Worm (Caenorhabditis elegans) whole organism, mixed stage, embryonic: ENCODE results near the gene cul-2.

Experiments used
- blmp-1 ChIP-seq: fragments of 150-350 bp; optimal IDR thresholded peaks from 2 replicates; lab custom pipeline; 2014; ENCODE audit warnings: missing biosample characterization, missing genetic modification characterization
- cnd-1 ChIP-seq: fragments of 200-800 bp; sonication (Bioruptor generic); optimal IDR thresholded peaks from 2 replicates; lab custom pipeline; 2018; ENCODE audit warnings: mild to moderate bottlenecking, missing genetic modification characterization, missing compliant biosample characterization
- elt-1 ChIP-seq: sonication (generic microtip); optimal IDR thresholded peaks from 2 replicates; lab custom pipeline; 2017; ENCODE audit warnings: missing genetic modification characterization, mild to moderate bottlenecking, missing compliant biosample characterization, antibody characterized with exemption, moderate library complexity, borderline replicate concordance; ENCODE audit not compliant: insufficient read depth
- lin-32 ChIP-seq: fragments of 200-800 bp; sonication (Bioruptor generic); optimal IDR thresholded peaks from 2 replicates; lab custom pipeline; 2018; ENCODE audit warnings: mild to moderate bottlenecking, missing genetic modification characterization, missing compliant biosample characterization
- lsy-2 ChIP-seq: fragments of 150-350 bp; optimal IDR thresholded peaks from 2 replicates; lab custom pipeline; 2014; ENCODE audit warnings: missing biosample characterization, missing genetic modification characterization
- mab-5 ChIP-seq: fragments of 150-350 bp; optimal IDR thresholded peaks from 2 replicates; lab custom pipeline; 2014; ENCODE audit warnings: missing biosample characterization, missing genetic modification characterization
- nhr-28 ChIP-seq: fragments of 150-350 bp; optimal IDR thresholded peaks from 2 replicates; lab custom pipeline; 2014; ENCODE audit warnings: missing biosample characterization, missing genetic modification characterization
- pha-4 ChIP-seq: fragments of 150-350 bp; optimal IDR thresholded peaks from 2 replicates; lab custom pipeline; 2018; ENCODE audit warnings: missing biosample characterization, missing genetic modification reagents, missing genetic modification characterization
- snpc-4 ChIP-seq: fragments of 150-350 bp; optimal IDR thresholded peaks from 2 replicates; lab custom pipeline; 2014; ENCODE audit warnings: missing biosample characterization, missing genetic modification characterization
- tbx-8 ChIP-seq: fragments of 200-800 bp; sonication (Bioruptor generic); optimal IDR thresholded peaks from 2 replicates; lab custom pipeline; 2018; ENCODE audit warnings: mild to moderate bottlenecking, missing genetic modification characterization, moderate library complexity, missing compliant biosample characterization
- unc-39 ChIP-seq: fragments of 150-350 bp; optimal IDR thresholded peaks from 2 replicates; lab custom pipeline; 2014; ENCODE audit warnings: missing biosample characterization, missing genetic modification characterization
- ztf-11 ChIP-seq: fragments of 150-350 bp; optimal IDR thresholded peaks from 2 replicates; lab custom pipeline; 2014; ENCODE audit warnings: missing biosample characterization, missing genetic modification characterization

- TF ChIP-seq blmp-1 (tag; lab: Kevin White, UChicago), result no peak
- no peak for TF ChIP-seq mab-5 (tag; lab: Kevin White, UChicago)
- TF ChIP-seq lsy-2, result no peak
- no peak for TF ChIP-seq elt-1
- TF ChIP-seq snpc-4 (tag; lab: Kevin White, UChicago), result no peak
- no peak for TF ChIP-seq cnd-1 (tag; lab: Kevin White, UChicago)
- TF ChIP-seq lin-32, result no peak
- TF ChIP-seq ztf-11 (tag; lab: Kevin White, UChicago), result no peak
- TF ChIP-seq pha-4 (tag; lab: Kevin White, UChicago), result no peak
- no peak for TF ChIP-seq unc-39 (tag; lab: Kevin White, UChicago)
- TF ChIP-seq tbx-8, result no peak
- no peak for TF ChIP-seq nhr-28 (tag; lab: Kevin White, UChicago)
These were observed 14.3 kb upstream of the cul-2 start, which contains the start of gene aqp-11 for ce11 chrIII:13672654-13673330.
